Fruit fly (Drosophila melanogaster) whole organism, prepupa: ENCODE measurements around the gene CG9667.

Experiments
- Blimp-1 ChIP-seq: fragments of 200-800 bp; sonication (Bioruptor generic); optimal IDR thresholded peaks from 3 replicates; lab custom pipeline; 2017; ENCODE audit warnings: missing biosample characterization, missing genetic modification characterization, mild to moderate bottlenecking, moderate library complexity, missing genetic modification reagents
- CG10631 ChIP-seq: fragments of 200-800 bp; sonication (Bioruptor generic); optimal IDR thresholded peaks from 2 replicates; lab custom pipeline; 2016; ENCODE audit warnings: missing biosample characterization, missing genetic modification characterization
- CG10669 ChIP-seq: fragments of 200-800 bp; sonication (Bioruptor generic); optimal IDR thresholded peaks from 3 replicates; lab custom pipeline; 2018; ENCODE audit warnings: missing biosample characterization, mild to moderate bottlenecking, missing genetic modification characterization, moderate library complexity
- CG11294 ChIP-seq: fragments of 200-800 bp; sonication (Bioruptor generic); IDR thresholded peaks from 2 replicates; pipeline ENCODE4 v1.3.6; 2022; ENCODE audit warnings: missing biosample characterization, missing genetic modification characterization
- CG11762 ChIP-seq: fragments of 200-800 bp; sonication (Bioruptor generic); optimal IDR thresholded peaks from 3 replicates; lab custom pipeline; 2016; ENCODE audit warnings: missing biosample characterization, missing genetic modification characterization; ENCODE audit not compliant: insufficient read depth
- CG11902 ChIP-seq: fragments of 200-800 bp; sonication (Bioruptor generic); optimal IDR thresholded peaks from 3 replicates; lab custom pipeline; 2016; ENCODE audit warnings: missing biosample characterization, missing genetic modification characterization
- CG15336 ChIP-seq: fragments of 200-800 bp; sonication (Bioruptor generic); IDR thresholded peaks from 2 replicates; pipeline ENCODE4 v1.3.6; 2022; ENCODE audit warnings: missing biosample characterization, missing genetic modification characterization
- CG16779 ChIP-seq: fragments of 200-800 bp; sonication (Bioruptor generic); optimal IDR thresholded peaks from 3 replicates; lab custom pipeline; 2017; ENCODE audit warnings: missing biosample characterization, mild to moderate bottlenecking, missing genetic modification characterization
- CG3032 ChIP-seq: fragments of 200-800 bp; optimal IDR thresholded peaks from 2 replicates; lab custom pipeline; 2019; ENCODE audit warnings: missing biosample characterization, mild to moderate bottlenecking, missing genetic modification characterization, moderate library complexity
- CG31627 ChIP-seq: fragments of 200-800 bp; sonication (Bioruptor generic); optimal IDR thresholded peaks from 3 replicates; lab custom pipeline; 2016; ENCODE audit warnings: missing biosample characterization, missing genetic modification characterization
- CG32006 ChIP-seq: fragments of 200-800 bp; sonication (Bioruptor generic); optimal IDR thresholded peaks from 3 replicates; lab custom pipeline; 2017; ENCODE audit warnings: missing biosample characterization, mild to moderate bottlenecking, missing genetic modification characterization
- CG34406 ChIP-seq: fragments of 200-800 bp; sonication (Bioruptor generic); optimal IDR thresholded peaks from 3 replicates; lab custom pipeline; 2016; ENCODE audit warnings: missing biosample characterization, missing genetic modification characterization
- CG3919 ChIP-seq: fragments of 200-800 bp; sonication (Bioruptor generic); optimal IDR thresholded peaks from 3 replicates; lab custom pipeline; 2016; ENCODE audit warnings: missing biosample characterization, missing genetic modification characterization
- CG4318 ChIP-seq: fragments of 200-800 bp; sonication (Bioruptor generic); optimal IDR thresholded peaks from 3 replicates; lab custom pipeline; 2017; ENCODE audit warnings: missing biosample characterization, mild to moderate bottlenecking, missing genetic modification characterization
- CG6276 ChIP-seq: fragments of 200-800 bp; sonication (Bioruptor generic); optimal IDR thresholded peaks from 2 replicates; lab custom pipeline; 2017; ENCODE audit warnings: missing biosample characterization, mild to moderate bottlenecking, missing genetic modification characterization
- CG6792 ChIP-seq: fragments of 200-800 bp; sonication (Bioruptor generic); optimal IDR thresholded peaks from 3 replicates; lab custom pipeline; 2016; ENCODE audit warnings: missing biosample characterization, missing genetic modification characterization
- CG7368 ChIP-seq: fragments of 200-800 bp; sonication (Bioruptor generic); optimal IDR thresholded peaks from 3 replicates; lab custom pipeline; 2016; ENCODE audit warnings: missing biosample characterization, missing genetic modification characterization
- CG8119 ChIP-seq: fragments of 200-800 bp; sonication (Bioruptor generic); IDR thresholded peaks from 3 replicates; pipeline ENCODE4 v1.3.6; 2022; ENCODE audit warnings: missing biosample characterization, missing genetic modification characterization
- CG9139 ChIP-seq: fragments of 200-800 bp; sonication (Bioruptor generic); optimal IDR thresholded peaks from 3 replicates; lab custom pipeline; 2017; ENCODE audit warnings: missing biosample characterization, mild to moderate bottlenecking, missing genetic modification characterization
- Eip75B ChIP-seq: fragments of 200-800 bp; sonication (Bioruptor generic); optimal IDR thresholded peaks from 3 replicates; lab custom pipeline; 2016; ENCODE audit warnings: missing biosample characterization, missing genetic modification characterization
- Eip78C ChIP-seq: fragments of 200-800 bp; sonication (Bioruptor generic); peaks from one replicate; lab custom pipeline; 2016; ENCODE audit warnings: missing biosample characterization, missing genetic modification characterization
- Eip93F ChIP-seq: fragments of 200-800 bp; sonication (Bioruptor generic); optimal IDR thresholded peaks from 2 replicates; lab custom pipeline; 2016; ENCODE audit warnings: missing biosample characterization, mild to moderate bottlenecking, missing genetic modification characterization
- Ets21C ChIP-seq: fragments of 200-800 bp; sonication (Bioruptor generic); optimal IDR thresholded peaks from 3 replicates; lab custom pipeline; 2016; ENCODE audit warnings: missing biosample characterization, missing genetic modification characterization
- Ets96B ChIP-seq: fragments of 200-800 bp; optimal IDR thresholded peaks from 2 replicates; lab custom pipeline; 2019; ENCODE audit warnings: missing biosample characterization, mild to moderate bottlenecking, missing genetic modification characterization, moderate library complexity
- Gug ChIP-seq: fragments of 200-800 bp; sonication (Bioruptor generic); IDR thresholded peaks from 2 replicates; pipeline ENCODE4 v1.3.6; 2022; ENCODE audit warnings: missing biosample characterization, missing genetic modification characterization
- Hr38 ChIP-seq: sonication (Bioruptor generic); optimal IDR thresholded peaks from 2 replicates; lab custom pipeline; 2016; ENCODE audit warnings: missing biosample characterization, missing genetic modification characterization
- Hr39 ChIP-seq: fragments of 200-800 bp; sonication (Bioruptor generic); optimal IDR thresholded peaks from 2 replicates; lab custom pipeline; 2016; ENCODE audit warnings: missing biosample characterization, missing genetic modification characterization
- Hr4 ChIP-seq: fragments of 200-800 bp; sonication (Bioruptor generic); optimal IDR thresholded peaks from 3 replicates; lab custom pipeline; 2016; ENCODE audit warnings: missing biosample characterization, missing genetic modification characterization
- Lpt ChIP-seq: fragments of 200-800 bp; sonication (Bioruptor generic); optimal IDR thresholded peaks from 3 replicates; lab custom pipeline; 2016; ENCODE audit warnings: missing biosample characterization, missing genetic modification characterization
- Met ChIP-seq: fragments of 200-800 bp; sonication (Bioruptor generic); optimal IDR thresholded peaks from 3 replicates; lab custom pipeline; 2016; ENCODE audit warnings: missing biosample characterization, missing genetic modification characterization
- OdsH ChIP-seq: fragments of 200-800 bp; sonication (Bioruptor generic); optimal IDR thresholded peaks from 3 replicates; lab custom pipeline; 2016; ENCODE audit warnings: missing biosample characterization, missing genetic modification characterization
- Smox ChIP-seq: fragments of 200-800 bp; sonication (Bioruptor generic); optimal IDR thresholded peaks from 3 replicates; lab custom pipeline; 2016; ENCODE audit warnings: missing biosample characterization, missing genetic modification characterization
- Sox102F ChIP-seq: fragments of 200-800 bp; sonication (Bioruptor generic); optimal IDR thresholded peaks from 2 replicates; lab custom pipeline; 2016; ENCODE audit warnings: missing biosample characterization, mild to moderate bottlenecking, missing genetic modification characterization
- Sox15 ChIP-seq: fragments of 200-800 bp; sonication (Bioruptor generic); optimal IDR thresholded peaks from 3 replicates; lab custom pipeline; 2016; ENCODE audit warnings: missing biosample characterization, missing genetic modification characterization
- acj6 ChIP-seq: fragments of 200-800 bp; sonication (Bioruptor generic); optimal IDR thresholded peaks from 3 replicates; lab custom pipeline; 2016; ENCODE audit warnings: missing biosample characterization, missing genetic modification characterization
- cyc ChIP-seq: fragments of 200-800 bp; sonication (Bioruptor generic); optimal IDR thresholded peaks from 3 replicates; lab custom pipeline; 2016; ENCODE audit warnings: missing biosample characterization, missing genetic modification characterization
- dac ChIP-seq: fragments of 200-800 bp; sonication (Bioruptor generic); optimal IDR thresholded peaks from 2 replicates; lab custom pipeline; 2017; ENCODE audit warnings: missing biosample characterization, mild to moderate bottlenecking, missing genetic modification characterization
- eg ChIP-seq: fragments of 200-800 bp; sonication (Bioruptor generic); IDR thresholded peaks from 3 replicates; pipeline ENCODE4 v1.3.6; 2022; ENCODE audit warnings: missing biosample characterization, missing genetic modification characterization
- fd59A ChIP-seq: fragments of 200-800 bp; sonication (Bioruptor generic); optimal IDR thresholded peaks from 2 replicates; lab custom pipeline; 2017; ENCODE audit warnings: missing biosample characterization, mild to moderate bottlenecking, missing genetic modification characterization, missing genetic modification reagents
- fd85E ChIP-seq: fragments of 200-800 bp; sonication (Bioruptor generic); optimal IDR thresholded peaks from 3 replicates; lab custom pipeline; 2016; ENCODE audit warnings: missing biosample characterization, missing genetic modification characterization
- fkh ChIP-seq: fragments of 200-800 bp; sonication (Bioruptor generic); optimal IDR thresholded peaks from 3 replicates; lab custom pipeline; 2017; ENCODE audit warnings: missing biosample characterization, mild to moderate bottlenecking, missing genetic modification characterization, moderate library complexity
- net ChIP-seq: fragments of 200-800 bp; sonication (Bioruptor generic); optimal IDR thresholded peaks from 3 replicates; lab custom pipeline; 2016; ENCODE audit warnings: missing biosample characterization, missing genetic modification characterization
- salr ChIP-seq, 2 experiments: fragments of 200-800 bp; sonication (Bioruptor generic); optimal IDR thresholded peaks; 3 replicates each; lab custom pipeline; 2016 to 2018; ENCODE audit warnings: missing biosample characterization in 2 of 2, missing genetic modification characterization in 2 of 2, mild to moderate bottlenecking in 1 of 2
- spab ChIP-seq: fragments of 200-800 bp; sonication (Bioruptor generic); optimal IDR thresholded peaks from 2 replicates; lab custom pipeline; 2017; ENCODE audit warnings: missing biosample characterization, mild to moderate bottlenecking, missing genetic modification characterization, missing genetic modification reagents
- ss ChIP-seq, 2 experiments: fragments of 200-800 bp; sonication (Bioruptor generic); optimal IDR thresholded peaks; 2 replicates in 1 of 2; 3 replicates in 1 of 2; lab custom pipeline; 2017 to 2018; ENCODE audit warnings: mild to moderate bottlenecking in 2 of 2, missing biosample characterization in 2 of 2, missing genetic modification characterization in 2 of 2, moderate library complexity in 1 of 2
- topi ChIP-seq: fragments of 200-800 bp; sonication (Bioruptor generic); optimal IDR thresholded peaks from 3 replicates; lab custom pipeline; 2016; ENCODE audit warnings: missing biosample characterization, missing genetic modification characterization
- vri ChIP-seq: fragments of 200-800 bp; sonication (Bioruptor generic); optimal IDR thresholded peaks from 3 replicates; lab custom pipeline; 2016; ENCODE audit warnings: missing biosample characterization, mild to moderate bottlenecking, missing genetic modification characterization

CG9667 gene

DNA sequence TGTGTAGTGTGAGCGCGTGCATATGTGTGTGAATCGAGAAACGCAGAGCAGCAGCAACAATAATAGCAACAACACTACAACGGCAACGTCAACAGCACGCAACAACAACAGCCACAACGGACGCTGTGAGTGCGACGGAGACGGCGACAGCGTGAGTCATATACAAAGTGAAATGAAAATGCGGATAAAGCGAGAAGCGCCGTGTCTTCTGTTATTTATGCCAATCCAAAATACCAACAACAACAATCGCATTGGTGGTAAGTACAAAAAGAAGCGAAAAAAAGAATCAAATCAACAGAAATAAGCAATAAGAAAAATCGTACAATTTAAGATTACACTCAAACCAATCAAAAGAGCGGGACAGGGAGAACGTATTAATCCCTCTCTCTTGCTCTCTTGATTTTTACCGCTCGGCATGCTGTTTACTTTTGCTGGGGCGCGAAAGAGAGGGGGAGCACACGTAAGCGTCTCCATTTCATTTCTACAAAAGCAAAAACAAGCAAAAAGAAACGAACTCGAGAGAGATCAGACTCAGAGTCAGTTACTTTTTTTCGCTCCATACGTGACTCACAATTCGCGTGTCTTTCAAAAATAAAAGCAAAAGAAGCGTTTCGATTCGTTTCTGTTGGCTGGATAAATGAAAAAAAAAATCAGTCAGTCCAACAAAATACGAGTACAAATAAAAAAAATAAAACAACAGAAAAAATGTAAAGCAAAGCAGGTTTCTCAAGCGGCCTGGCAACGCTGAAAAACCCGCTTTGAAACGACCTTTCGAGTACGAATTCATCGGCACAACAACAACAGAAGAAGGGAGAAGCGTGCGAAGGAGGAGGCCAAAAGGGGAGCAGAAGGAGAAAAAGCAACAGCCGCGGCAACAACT lies 20.1 kb downstream of the CG9667 start (continued):
- TF ChIP-seq Hr39 (GFP tag; lab: Kevin White, UChicago) (peak; percentile 85), Lpt (GFP tag; lab: Kevin White, UChicago) (peak; percentile 90), Hr38 (GFP tag; lab: Kevin White, UChicago) (peak; percentile 87), Eip78C (GFP tag; lab: Kevin White, UChicago) (peak; percentile 98), cyc (peak; percentile 76), acj6 (GFP tag; lab: Kevin White, UChicago) (peak; percentile 77), CG11762 (GFP tag; lab: Kevin White, UChicago) (peak; percentile 85), CG34406 (peak; percentile 97), Hr4 (GFP tag; lab: Kevin White, UChicago) (peak; percentile 46), CG8119 (GFP tag; lab: Robert Waterston, UW) (no peak)
- TF ChIP-seq, all 60 proteins: peak for 51

- TF ChIP-seq CG15336 (GFP tag; lab: Robert Waterston, UW) (no peak), CG10631 (no peak), cyc (peak; percentile 9), Ets21C (GFP tag; lab: Kevin White, UChicago) (no peak), Ets96B (tag; lab: Kevin White, UChicago) (no peak), CG10669 (GFP tag; lab: Kevin White, UChicago) (no peak), fd59A (GFP tag; lab: Kevin White, UChicago) (no peak), vri (GFP tag; lab: Kevin White, UChicago) (peak; percentile 83), CG11294 (GFP tag; lab: Robert Waterston, UW) (no peak), CG9139 (no peak), Eip93F (peak; percentile 36), dac (GFP tag; lab: Kevin White, UChicago) (no peak), Sox15 (no peak), topi (GFP tag; lab: Kevin White, UChicago) (peak; percentile 46), ss (GFP tag; optimal IDR thresholded peaks at IDR 0.05; lab: Kevin White, UChicago) (no peak), CG4318 (no peak), CG16779 (tag; lab: Kevin White, UChicago) (peak; percentile 50), fkh (GFP tag; lab: Kevin White, UChicago) (peak; percentile 23), CG31627 (GFP tag; lab: Kevin White, UChicago) (peak; percentile 19), Eip75B (peak; percentile 14), acj6 (GFP tag; lab: Kevin White, UChicago) (no peak), Hr39 (GFP tag; lab: Kevin White, UChicago) (peak; percentile 3), CG6792 (GFP tag; lab: Kevin White, UChicago) (peak; percentile 9), Smox (GFP tag; lab: Kevin White, UChicago) (peak; percentile 31), CG7368 (GFP tag; lab: Kevin White, UChicago) (peak; percentile 11), CG8119 (GFP tag; lab: Robert Waterston, UW) (no peak), CG3032 (tag; lab: Kevin White, UChicago) (no peak), CG34406 (no peak), salr (GFP tag; optimal IDR thresholded peaks at IDR 0.05; lab: Kevin White, UChicago) (no peak), eg (GFP tag; lab: Robert Waterston, UW) (no peak), Met (GFP tag; lab: Kevin White, UChicago) (peak; percentile 30), CG11762 (GFP tag; lab: Kevin White, UChicago) (no peak), fd85E (GFP tag; lab: Kevin White, UChicago) (peak; percentile 28), spab (GFP tag; lab: Kevin White, UChicago) (no peak), CG11902 (GFP tag; lab: Kevin White, UChicago) (no peak), net (peak; percentile 49), OdsH (GFP tag; lab: Kevin White, UChicago) (no peak), Gug (GFP tag; lab: Robert Waterston, UW) (no peak), Sox102F (GFP tag; lab: Kevin White, UChicago) (peak; percentile 65), CG3919 (GFP tag; lab: Kevin White, UChicago) (peak; percentile 63), CG32006 (GFP tag; lab: Kevin White, UChicago) (no peak), Blimp-1 (GFP tag; lab: Kevin White, UChicago) (no peak), CG6276 (GFP tag; lab: Kevin White, UChicago) (no peak)
Observed at dm6 chr3R:8105088-8105542, 21.0 kb downstream of the CG9667 start, which contains the start of gene puc. TSS of gene puc (plus strand) at chr3R:8105332.
